Worm (Caenorhabditis elegans): ENCODE measurements around the gene Y69E1A.3.
A peak's percentile ranks its signal among the peaks of the same experiment; 100 is the strongest.

Gene Y69E1A.3

DNA sequence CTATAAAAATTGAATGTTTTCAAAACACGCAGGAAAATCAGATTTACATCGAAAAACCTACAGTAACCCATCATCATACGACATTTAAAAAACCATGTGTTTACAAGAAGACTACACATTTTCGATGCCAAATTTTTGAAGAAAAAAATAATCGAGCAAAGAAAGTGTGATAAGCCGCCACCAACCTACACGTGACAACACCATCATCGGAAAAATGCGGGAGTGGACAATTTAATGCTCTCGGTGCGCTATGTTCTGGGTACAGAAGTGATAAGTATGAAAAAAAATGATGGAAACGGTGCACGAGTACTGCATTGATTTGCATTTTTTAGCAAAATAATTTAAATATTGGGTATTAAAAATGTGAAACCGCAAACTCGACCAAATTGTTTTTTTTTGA, 12.6 kb downstream of the Y69E1A.3 start:
- peak; percentile 57 for TF ChIP-seq nhr-80 (tag; optimal IDR thresholded peaks at IDR 0.05)
- no peak for TF ChIP-seq ztf-25 (GFP tag; IDR thresholded peaks at IDR 0.05)

DNA sequence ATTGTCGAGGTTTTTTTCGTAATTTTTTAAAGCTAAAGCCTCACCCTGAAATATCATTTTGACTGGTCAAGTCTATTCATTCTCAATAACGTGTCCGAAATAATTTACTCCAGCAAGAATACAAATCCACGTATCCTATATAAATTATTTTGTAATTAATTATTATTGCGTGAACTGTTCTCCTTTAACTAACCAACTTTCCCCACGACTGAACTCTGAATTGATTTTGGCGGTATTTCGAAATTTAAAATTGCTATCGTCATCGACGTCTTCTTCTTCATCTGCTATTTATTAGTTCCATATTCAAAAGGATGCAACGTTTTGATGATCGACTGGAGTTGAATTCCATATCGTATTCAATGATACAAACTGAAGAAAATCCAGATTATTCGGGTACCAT, 14.3 kb downstream of the Y69E1A.3 start, which contains the start of the genes aqp-3 and Y69E1A.8:
Gene aqp-3 (minus strand): TSS at position 101 of the 400 bp plus-strand sequence.
Gene Y69E1A.8 (plus strand): TSS at position 246 of the 400 bp plus-strand sequence.
- TF ChIP-seq F55B11.4 (tag; optimal IDR thresholded peaks at IDR 0.05; ENCODE audit: borderline replicate concordance, insufficient read depth) (no peak), F49E8.2 (tag; optimal IDR thresholded peaks at IDR 0.05; ENCODE audit: insufficient read depth) (no peak), ztf-26 (tag; optimal IDR thresholded peaks at IDR 0.05) (no peak), nhr-27 (tag; optimal IDR thresholded peaks at IDR 0.05) (no peak), F10E7.11 (tag; optimal IDR thresholded peaks at IDR 0.05) (no peak), nfya-1 (tag; optimal IDR thresholded peaks at IDR 0.05; ENCODE audit: borderline replicate concordance, insufficient read depth) (no peak), sdz-38 (tag; optimal IDR thresholded peaks at IDR 0.05) (no peak), ceh-40 (GFP tag; IDR thresholded peaks at IDR 0.05) (no peak), tbp1 (GFP tag; optimal IDR thresholded peaks at IDR 0.05) (no peak), bed-2 (GFP tag; IDR thresholded peaks at IDR 0.05) (no peak), lin-35 (GFP tag; optimal IDR thresholded peaks at IDR 0.05) (no peak), hsf-1 (GFP tag; IDR thresholded peaks at IDR 0.05) (no peak)

DNA sequence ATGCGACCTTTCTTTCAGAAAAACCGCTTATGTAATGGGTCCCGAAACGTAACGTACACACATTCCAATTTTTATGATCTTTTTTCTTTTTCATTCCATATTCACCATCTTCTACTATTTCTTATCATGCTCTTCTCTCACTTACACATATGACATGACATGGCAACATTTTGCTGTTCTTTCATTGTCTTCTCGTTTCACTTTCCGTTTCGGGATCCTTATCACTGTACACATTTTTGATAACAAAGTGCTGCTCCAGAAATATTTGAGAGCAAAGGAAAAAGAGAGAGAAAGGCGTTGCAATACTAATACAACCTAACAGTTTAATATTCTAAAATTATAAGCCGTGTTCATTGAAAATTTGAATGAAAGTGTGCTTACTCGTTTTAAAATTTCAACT, 18.2 kb downstream of the Y69E1A.3 start:
- TF ChIP-seq pha-4 (tag; optimal IDR thresholded peaks at IDR 0.05) (no peak), nhr-80 (tag; optimal IDR thresholded peaks at IDR 0.05) (peak; percentile 97), let-607 (tag; optimal IDR thresholded peaks at IDR 0.05) (peak; percentile 34 to 66), aptf-2 (GFP tag; conservative IDR thresholded peaks at IDR 0.05) (no peak), ccch-3 (GFP tag; optimal IDR thresholded peaks at IDR 0.05) (no peak), lsy-27 (tag; optimal IDR thresholded peaks at IDR 0.05; ENCODE audit: borderline replicate concordance, insufficient read depth) (no peak), K11D2.4 (GFP tag; IDR thresholded peaks at IDR 0.05) (no peak), Y53G8AR.9 (GFP tag; conservative IDR thresholded peaks at IDR 0.05) (no peak), snpc-3.4 (tag; optimal IDR thresholded peaks at IDR 0.05) (no peak), Y79H2A.3 (GFP tag; conservative IDR thresholded peaks at IDR 0.05) (no peak), madf-6 (GFP tag; IDR thresholded peaks at IDR 0.05) (no peak), hsf-1 (GFP tag; IDR thresholded peaks at IDR 0.05) (no peak), F49E8.2 (tag; optimal IDR thresholded peaks at IDR 0.05; ENCODE audit: insufficient read depth) (no peak), F37B4.10 (GFP tag; IDR thresholded peaks at IDR 0.05) (no peak), ets-4 (GFP tag; optimal IDR thresholded peaks at IDR 0.05) (peak; percentile 77), ceh-100 (GFP tag; IDR thresholded peaks at IDR 0.05) (no peak), attf-5 (GFP tag; optimal IDR thresholded peaks at IDR 0.05) (no peak), cebp-2 (GFP tag; IDR thresholded peaks at IDR 0.05) (no peak), bed-1 (GFP tag; IDR thresholded peaks at IDR 0.05) (no peak), ztf-22 (GFP tag; optimal IDR thresholded peaks at IDR 0.05) (peak; percentile 45), ztf-6 (GFP tag; IDR thresholded peaks at IDR 0.05) (no peak), B0019.2 (GFP tag; conservative IDR thresholded peaks at IDR 0.05) (no peak), F57A8.1 (GFP tag; optimal IDR thresholded peaks at IDR 0.05) (no peak), dpl-1 (GFP tag; optimal IDR thresholded peaks at IDR 0.05) (no peak), ceh-91 (GFP tag; IDR thresholded peaks at IDR 0.05) (no peak), mcd-1 (GFP tag; IDR thresholded peaks at IDR 0.05) (no peak), madf-10 (tag; optimal IDR thresholded peaks at IDR 0.05) (no peak)

Data from whole organism, young adult.